Fruit fly (Drosophila melanogaster): ENCODE measurements around the gene CG11035.

dm6 chr3R:7994629-7995028 lies 38.2 kb downstream of the CG11035 start:
- TF ChIP-seq pan (optimal IDR thresholded peaks at IDR 0.05) (no peak), usp (GFP tag; optimal IDR thresholded peaks at IDR 0.05) (no peak), psq (optimal IDR thresholded peaks at IDR 0.05) (no peak)
